Fruit fly (Drosophila melanogaster) whole organism: ENCODE results near the gene CG7387.

ENCODE experiments used
- CG8478 ChIP-seq: fragments of >200 bp; optimal IDR thresholded peaks from 2 replicates; lab custom pipeline; 2018; ENCODE audit warnings: inconsistent platforms
- Dll ChIP-seq: fragments of >200 bp; optimal IDR thresholded peaks from 2 replicates; lab custom pipeline; 2017
- EcR ChIP-seq, 2 experiments: fragments of >200 bp; optimal IDR thresholded peaks; 2 replicates each; lab custom pipeline; 2017; ENCODE audit warnings: missing biosample characterization in 2 of 2, missing genetic modification characterization in 2 of 2, missing genetic modification reagents in 2 of 2
- pan ChIP-seq: fragments of >200 bp; optimal IDR thresholded peaks from 2 replicates; lab custom pipeline; 2017
- psq ChIP-seq: fragments of >200 bp; optimal IDR thresholded peaks from 2 replicates; lab custom pipeline; 2017
- usp ChIP-seq: fragments of >200 bp; optimal IDR thresholded peaks from 2 replicates; lab custom pipeline; 2017; ENCODE audit warnings: missing biosample characterization, missing genetic modification characterization, mixed read lengths

dm6 chr3L:8180464-8181137 is 12.3 kb downstream of the CG7387 start, which contains the start of the genes mthl7 and Uxs:
- TF ChIP-seq EcR (GFP tag; optimal IDR thresholded peaks at IDR 0.05; lab: Kevin White, UChicago) = no peak
- TF ChIP-seq CG8478 (lab: Kevin White, UChicago) = no peak
- TF ChIP-seq psq (lab: Kevin White, UChicago) = no peak
- TF ChIP-seq Dll (lab: Kevin White, UChicago) = no peak
- no peak for TF ChIP-seq usp (GFP tag; lab: Kevin White, UChicago)
- TF ChIP-seq pan (lab: Kevin White, UChicago) = no peak
